Worm (Caenorhabditis elegans) whole organism, mixed stage, embryonic: ENCODE data around the gene phy-3.

ENCODE experiments used
- ces-1 ChIP-seq: fragments of 150-350 bp; optimal IDR thresholded peaks from 2 replicates; lab custom pipeline; 2014; ENCODE audit warnings: missing biosample characterization, missing genetic modification reagents, missing genetic modification characterization
- elt-1 ChIP-seq: sonication (generic microtip); optimal IDR thresholded peaks from 2 replicates; lab custom pipeline; 2017; ENCODE audit warnings: missing genetic modification characterization, mild to moderate bottlenecking, missing compliant biosample characterization, antibody characterized with exemption, moderate library complexity, borderline replicate concordance; ENCODE audit not compliant: insufficient read depth
- lsy-2 ChIP-seq: fragments of 150-350 bp; optimal IDR thresholded peaks from 2 replicates; lab custom pipeline; 2014; ENCODE audit warnings: missing biosample characterization, missing genetic modification characterization
- mep-1 ChIP-seq: fragments of 150-350 bp; optimal IDR thresholded peaks from 2 replicates; lab custom pipeline; 2017; ENCODE audit warnings: missing biosample characterization, missing genetic modification reagents, missing genetic modification characterization, inconsistent platforms
- nhr-76 ChIP-seq: sonication (generic microtip); optimal IDR thresholded peaks from 2 replicates; lab custom pipeline; 2017; ENCODE audit warnings: missing biosample characterization, missing genetic modification characterization
- unc-62 ChIP-seq: fragments of 150-350 bp; optimal IDR thresholded peaks from 2 replicates; lab custom pipeline; 2014; ENCODE audit warnings: missing biosample characterization, missing genetic modification reagents, missing genetic modification characterization

ce11 chrV:16831310-16831709, 1.7 kb upstream of the phy-3 start:
- TF ChIP-seq lsy-2 (tag; lab: Kevin White, UChicago) (no peak), ces-1 (GFP tag; lab: Kevin White, UChicago) (no peak), elt-1 (tag; lab: Kevin White, UChicago) (no peak), mep-1 (tag; lab: Kevin White, UChicago) (no peak), nhr-76 (tag; lab: Kevin White, UChicago) (no peak), unc-62 (GFP tag; lab: Kevin White, UChicago) (no peak)
